Fruit fly (Drosophila melanogaster) whole organism, prepupa: ENCODE results near the gene drn.

ENCODE experiments used
- CG16779 ChIP-seq: fragments of 200-800 bp; sonication (Bioruptor generic); optimal IDR thresholded peaks from 3 replicates; lab custom pipeline; 2017; ENCODE audit warnings: missing biosample characterization, mild to moderate bottlenecking, missing genetic modification characterization
- CG3032 ChIP-seq: fragments of 200-800 bp; optimal IDR thresholded peaks from 2 replicates; lab custom pipeline; 2019; ENCODE audit warnings: missing biosample characterization, mild to moderate bottlenecking, missing genetic modification characterization, moderate library complexity
- CG7368 ChIP-seq: fragments of 200-800 bp; sonication (Bioruptor generic); optimal IDR thresholded peaks from 3 replicates; lab custom pipeline; 2016; ENCODE audit warnings: missing biosample characterization, missing genetic modification characterization
- CG8119 ChIP-seq: fragments of 200-800 bp; sonication (Bioruptor generic); IDR thresholded peaks from 3 replicates; pipeline ENCODE4 v1.3.6; 2022; ENCODE audit warnings: missing biosample characterization, missing genetic modification characterization
- Lpt ChIP-seq: fragments of 200-800 bp; sonication (Bioruptor generic); optimal IDR thresholded peaks from 3 replicates; lab custom pipeline; 2016; ENCODE audit warnings: missing biosample characterization, missing genetic modification characterization
- Smox ChIP-seq: fragments of 200-800 bp; sonication (Bioruptor generic); optimal IDR thresholded peaks from 3 replicates; lab custom pipeline; 2016; ENCODE audit warnings: missing biosample characterization, missing genetic modification characterization
- Sox102F ChIP-seq: fragments of 200-800 bp; sonication (Bioruptor generic); optimal IDR thresholded peaks from 2 replicates; lab custom pipeline; 2016; ENCODE audit warnings: missing biosample characterization, mild to moderate bottlenecking, missing genetic modification characterization
- dsx ChIP-seq: fragments of 200-800 bp; optimal IDR thresholded peaks from 3 replicates; lab custom pipeline; 2019; ENCODE audit warnings: missing biosample characterization, mild to moderate bottlenecking, missing genetic modification characterization, moderate library complexity; ENCODE audit not compliant: poor library complexity, severe bottlenecking
- fkh ChIP-seq: fragments of 200-800 bp; sonication (Bioruptor generic); optimal IDR thresholded peaks from 3 replicates; lab custom pipeline; 2017; ENCODE audit warnings: missing biosample characterization, mild to moderate bottlenecking, missing genetic modification characterization, moderate library complexity
- svp ChIP-seq: fragments of 200-800 bp; sonication (Bioruptor generic); peaks from one replicate; lab custom pipeline; 2016; ENCODE audit warnings: missing biosample characterization, missing genetic modification characterization

- TF ChIP-seq Smox (GFP tag; lab: Kevin White, UChicago): no peak
- TF ChIP-seq fkh: no peak
- peak; percentile 32; the same call in 1 of the 3 replicates for TF ChIP-seq CG8119 (GFP tag; lab: Robert Waterston, UW)
- TF ChIP-seq Lpt (GFP tag; lab: Kevin White, UChicago): no peak
- no peak for TF ChIP-seq CG3032 (tag; lab: Kevin White, UChicago)
- TF ChIP-seq svp (GFP tag; lab: Kevin White, UChicago): no peak
- TF ChIP-seq CG16779 (tag; lab: Kevin White, UChicago): no peak
- no peak for TF ChIP-seq CG7368 (GFP tag; lab: Kevin White, UChicago)
- TF ChIP-seq dsx (GFP tag; lab: Kevin White, UChicago): no peak
- no peak for TF ChIP-seq Sox102F (GFP tag; lab: Kevin White, UChicago)
Observed at dm6 chr3R:9345904-9346303, 5.9 kb downstream of the drn start.
